Fruit fly (Drosophila melanogaster): ENCODE measurements around the gene betaCOP.

betaCOP gene

DNA sequence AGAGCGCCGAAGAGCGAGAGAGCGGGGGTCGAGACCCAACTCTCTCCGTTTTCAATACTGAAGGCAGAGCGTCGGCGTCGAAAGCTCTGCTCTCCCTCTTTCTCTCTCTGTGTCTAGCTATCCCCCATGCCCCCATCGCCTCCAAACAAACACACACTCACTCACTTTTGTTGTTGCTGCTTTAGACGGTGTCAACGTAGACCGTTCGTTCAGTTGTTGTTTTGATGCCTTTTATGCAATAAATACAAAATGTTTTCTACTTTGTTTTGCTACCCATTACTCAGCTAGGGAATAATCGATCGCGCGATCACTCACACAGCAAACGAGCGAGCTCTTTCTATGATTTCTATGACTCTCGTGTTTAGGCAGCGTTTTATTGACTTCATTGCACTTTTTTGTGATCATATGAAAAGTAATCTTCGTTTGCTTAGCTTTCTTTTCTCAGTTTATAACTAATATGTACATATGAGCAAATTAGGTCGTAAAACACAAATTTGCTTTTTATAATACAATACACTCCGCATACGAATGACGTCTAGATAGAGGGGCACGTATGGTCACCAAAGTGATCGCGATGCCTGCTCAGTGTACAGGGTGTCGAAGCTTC is 19.7 kb upstream of the betaCOP start (continued):
- TF ChIP-seq dati (GFP tag; IDR thresholded peaks at IDR 0.05) (no peak), CG2889 (GFP tag; IDR thresholded peaks at IDR 0.05) (no peak), CG7357 (GFP tag; IDR thresholded peaks at IDR 0.05) (no peak), stc (GFP tag; IDR thresholded peaks at IDR 0.05) (no peak), CG17802 (tag; optimal IDR thresholded peaks at IDR 0.05) (no peak), CG2875 (GFP tag; optimal IDR thresholded peaks at IDR 0.05) (no peak), Deaf1 (tag; optimal IDR thresholded peaks at IDR 0.05) (no peak), Dp (GFP tag; optimal IDR thresholded peaks at IDR 0.05) (no peak), CG17385 (GFP tag; optimal IDR thresholded peaks at IDR 0.05) (no peak), Dek (tag; optimal IDR thresholded peaks at IDR 0.05) (no peak), wek (GFP tag; optimal IDR thresholded peaks at IDR 0.05) (no peak), CG12769 (tag; optimal IDR thresholded peaks at IDR 0.05) (peak; percentile 66), CG2678 (tag; optimal IDR thresholded peaks at IDR 0.05) (peak; percentile 55), sug (tag; optimal IDR thresholded peaks at IDR 0.05) (no peak), Ssrp (tag; optimal IDR thresholded peaks at IDR 0.05) (peak; percentile 31), Blimp-1 (GFP tag; optimal IDR thresholded peaks at IDR 0.05) (no peak), CG8924 (tag; optimal IDR thresholded peaks at IDR 0.05) (no peak), gcm (GFP tag; optimal IDR thresholded peaks at IDR 0.05) (no peak), CG2202 (tag; optimal IDR thresholded peaks at IDR 0.05) (no peak), nerfin-1 (tag; optimal IDR thresholded peaks at IDR 0.05) (no peak), ash1 (GFP tag; optimal IDR thresholded peaks at IDR 0.05) (no peak), CG6683 (GFP tag; optimal IDR thresholded peaks at IDR 0.05) (no peak), kay (GFP tag; optimal IDR thresholded peaks at IDR 0.05) (no peak), phol (tag; optimal IDR thresholded peaks at IDR 0.05) (peak; percentile 48), Jarid2 (GFP tag; optimal IDR thresholded peaks at IDR 0.05) (no peak), Ets65A (GFP tag) (peak; percentile 90), disco-r (GFP tag; optimal IDR thresholded peaks at IDR 0.05) (no peak), Xbp1 (GFP tag; optimal IDR thresholded peaks at IDR 0.05) (peak; percentile 13), CG30020 (tag; optimal IDR thresholded peaks at IDR 0.05) (no peak), Atf6 (GFP tag; IDR thresholded peaks at IDR 0.05) (no peak), CG16813 (GFP tag; IDR thresholded peaks at IDR 0.05; ENCODE audit: partially characterized antibody) (no peak), nom (GFP tag; optimal IDR thresholded peaks at IDR 0.05) (peak; percentile 33), bcd (GFP tag; optimal IDR thresholded peaks at IDR 0.05) (no peak), Adf1 (GFP tag; IDR thresholded peaks at IDR 0.05) (peak; percentile 82; the same call in 1 of the 2 replicates), CG10267 (tag; optimal IDR thresholded peaks at IDR 0.05) (no peak), CG9797 (GFP tag; optimal IDR thresholded peaks at IDR 0.05) (no peak), gsb-n (tag; optimal IDR thresholded peaks at IDR 0.05) (no peak), CG13123 (GFP tag; optimal IDR thresholded peaks at IDR 0.05) (no peak), CG14965 (GFP tag; optimal IDR thresholded peaks at IDR 0.05; ENCODE audit: borderline replicate concordance) (no peak), Opbp (GFP tag; IDR thresholded peaks at IDR 0.05; ENCODE audit: partially characterized antibody) (no peak), nau (GFP tag; optimal IDR thresholded peaks at IDR 0.05) (no peak), CG34422 (GFP tag; IDR thresholded peaks at IDR 0.05) (no peak; the same call in 2 of the 3 replicates), emc (GFP tag; optimal IDR thresholded peaks at IDR 0.05) (peak; percentile 8), CG6854 (GFP tag; optimal IDR thresholded peaks at IDR 0.05) (no peak), CG10654 (GFP tag; optimal IDR thresholded peaks at IDR 0.05) (no peak), stwl (tag; optimal IDR thresholded peaks at IDR 0.05) (no peak), Trl (optimal IDR thresholded peaks at IDR 0.05) (peak; percentile 91 to 92), Trl (GFP tag; optimal IDR thresholded peaks at IDR 0.05) (no peak), CG8089 (GFP tag; optimal IDR thresholded peaks at IDR 0.05) (no peak), Neu2 (GFP tag; optimal IDR thresholded peaks at IDR 0.05; ENCODE audit: borderline replicate concordance) (no peak)
